Fruit fly (Drosophila melanogaster) whole organism, embryonic: ENCODE results near the gene da.

Experiments used
- CG11085 ChIP-seq: fragments of 200-800 bp; sonication (Bioruptor generic); IDR thresholded peaks from 2 replicates; pipeline ENCODE4 v1.3.6; 2022; ENCODE audit warnings: missing biosample characterization, missing genetic modification characterization
- CG11093 ChIP-seq: fragments of 200-800 bp; sonication (Bioruptor generic); IDR thresholded peaks from 3 replicates; pipeline ENCODE4 v1.3.6; 2022; ENCODE audit warnings: missing biosample characterization, missing genetic modification characterization
- CG11560 ChIP-seq: fragments of 200-800 bp; sonication (Bioruptor generic); IDR thresholded peaks from 3 replicates; pipeline ENCODE4 v1.3.6; 2022; ENCODE audit warnings: missing biosample characterization, missing genetic modification characterization
- CG12942 ChIP-seq: fragments of 200-800 bp; sonication (Bioruptor generic); optimal IDR thresholded peaks from 3 replicates; lab custom pipeline; 2016; ENCODE audit warnings: missing biosample characterization, missing genetic modification characterization
- CG13287 ChIP-seq: fragments of 200-800 bp; sonication (Bioruptor generic); IDR thresholded peaks from 2 replicates; pipeline ENCODE4 v1.3.6; 2022; ENCODE audit warnings: missing biosample characterization, missing genetic modification characterization; ENCODE audit not compliant: partially characterized antibody
- CG14014 ChIP-seq: fragments of 200-800 bp; sonication (Bioruptor generic); IDR thresholded peaks from 2 replicates; pipeline ENCODE4 v1.3.6; 2022; ENCODE audit warnings: missing biosample characterization, missing genetic modification characterization
- CG14441 ChIP-seq: fragments of 200-800 bp; sonication (Bioruptor generic); IDR thresholded peaks from 2 replicates; pipeline ENCODE4 v1.3.6; 2022; ENCODE audit warnings: missing biosample characterization, missing genetic modification characterization
- CG14710 ChIP-seq: fragments of 200-800 bp; sonication (Bioruptor generic); optimal IDR thresholded peaks from 3 replicates; lab custom pipeline; 2019; ENCODE audit warnings: missing biosample characterization, mild to moderate bottlenecking, missing genetic modification characterization, moderate library complexity
- CG16779 ChIP-seq: fragments of 200-800 bp; sonication (Bioruptor generic); IDR thresholded peaks from 2 replicates; pipeline ENCODE4 v1.3.6; 2022; ENCODE audit warnings: missing biosample characterization, missing genetic modification characterization
- CG17328 ChIP-seq: fragments of 200-800 bp; sonication (Bioruptor generic); IDR thresholded peaks from 2 replicates; pipeline ENCODE4 v1.3.6; 2022; ENCODE audit warnings: missing biosample characterization, missing genetic modification characterization
- CG18476 ChIP-seq: fragments of 200-800 bp; sonication (Bioruptor generic); optimal IDR thresholded peaks from 2 replicates; lab custom pipeline; 2016; ENCODE audit warnings: missing biosample characterization, mild to moderate bottlenecking, missing genetic modification characterization
- CG2678 ChIP-seq: fragments of 200-800 bp; sonication (Bioruptor generic); optimal IDR thresholded peaks from 3 replicates; lab custom pipeline; 2019; ENCODE audit warnings: missing biosample characterization, mild to moderate bottlenecking, missing genetic modification characterization, moderate library complexity
- CG3065 ChIP-seq: fragments of 200-800 bp; sonication (Bioruptor generic); optimal IDR thresholded peaks from 2 replicates; lab custom pipeline; 2016; ENCODE audit warnings: missing biosample characterization, missing genetic modification characterization
- CG31224 ChIP-seq: fragments of 200-800 bp; sonication (Bioruptor generic); IDR thresholded peaks from 2 replicates; pipeline ENCODE4 v1.3.6; 2022; ENCODE audit warnings: missing biosample characterization, missing genetic modification characterization
- CG31365 ChIP-seq: fragments of 200-800 bp; sonication (Bioruptor generic); optimal IDR thresholded peaks from 2 replicates; lab custom pipeline; 2018; ENCODE audit warnings: missing biosample characterization, mild to moderate bottlenecking, missing genetic modification characterization
- CG3407 ChIP-seq: fragments of 200-800 bp; sonication (Bioruptor generic); optimal IDR thresholded peaks from 2 replicates; lab custom pipeline; 2018; ENCODE audit warnings: missing biosample characterization, mild to moderate bottlenecking, missing genetic modification characterization
- CG6272 ChIP-seq: fragments of 200-800 bp; sonication (Bioruptor generic); IDR thresholded peaks from 2 replicates; pipeline ENCODE4 v1.3.6; 2022; ENCODE audit warnings: missing biosample characterization, missing genetic modification characterization
- CG7372 ChIP-seq: fragments of 200-800 bp; sonication (Bioruptor generic); IDR thresholded peaks from 2 replicates; pipeline ENCODE4 v1.3.6; 2022; ENCODE audit warnings: missing biosample characterization, missing genetic modification characterization
- CG7987 ChIP-seq: fragments of 200-800 bp; sonication (Bioruptor generic); optimal IDR thresholded peaks from 2 replicates; lab custom pipeline; 2018; ENCODE audit warnings: missing biosample characterization, mild to moderate bottlenecking, missing genetic modification characterization, moderate library complexity
- CG8924 ChIP-seq: fragments of 200-800 bp; optimal IDR thresholded peaks from 3 replicates; lab custom pipeline; 2019; ENCODE audit warnings: missing biosample characterization, mild to moderate bottlenecking, missing genetic modification characterization, moderate library complexity
- CG8944 ChIP-seq: fragments of 200-800 bp; sonication (Bioruptor generic); optimal IDR thresholded peaks from 3 replicates; lab custom pipeline; 2016; ENCODE audit warnings: missing biosample characterization, missing genetic modification characterization
- Camta ChIP-seq: fragments of 200-800 bp; sonication (Bioruptor generic); optimal IDR thresholded peaks from 2 replicates; lab custom pipeline; 2016; ENCODE audit warnings: missing biosample characterization, missing genetic modification characterization
- Elba2 ChIP-seq: fragments of 200-800 bp; sonication (Bioruptor generic); optimal IDR thresholded peaks from 3 replicates; lab custom pipeline; 2016; ENCODE audit warnings: missing biosample characterization, missing genetic modification characterization
- H15 ChIP-seq: fragments of 200-800 bp; sonication (Bioruptor generic); IDR thresholded peaks from 3 replicates; pipeline ENCODE4 v1.3.6; 2022; ENCODE audit warnings: missing biosample characterization, missing genetic modification characterization
- Hr78 ChIP-seq, 2 experiments: fragments of 200-800 bp in 1 of 2; fragments of >200 bp in 1 of 2; sonication (Bioruptor generic) in 1 of 2; optimal IDR thresholded peaks; 2 replicates each; lab custom pipeline; 2017 to 2019; ENCODE audit warnings: missing biosample characterization in 2 of 2, missing genetic modification characterization in 2 of 2, mild to moderate bottlenecking in 1 of 2, moderate library complexity in 1 of 2
- NK7.1 ChIP-seq: fragments of 200-800 bp; sonication (Bioruptor generic); optimal IDR thresholded peaks from 3 replicates; lab custom pipeline; 2016; ENCODE audit warnings: missing biosample characterization, missing genetic modification characterization
- Poxn ChIP-seq: fragments of 200-800 bp; sonication (Bioruptor generic); IDR thresholded peaks from 2 replicates; pipeline ENCODE4 v1.3.6; 2022; ENCODE audit warnings: missing biosample characterization, missing genetic modification characterization
- Ravus ChIP-seq: fragments of 200-800 bp; sonication (Bioruptor generic); IDR thresholded peaks from 2 replicates; pipeline ENCODE4 v1.3.6; 2022; ENCODE audit warnings: missing biosample characterization, missing genetic modification characterization
- Sox102F ChIP-seq: fragments of 200-800 bp; sonication (Bioruptor generic); optimal IDR thresholded peaks from 2 replicates; lab custom pipeline; 2018; ENCODE audit warnings: missing biosample characterization, mild to moderate bottlenecking, missing genetic modification characterization, moderate library complexity
- ac ChIP-seq: fragments of 200-800 bp; sonication (Bioruptor generic); optimal IDR thresholded peaks from 3 replicates; lab custom pipeline; 2017; ENCODE audit warnings: missing biosample characterization, mild to moderate bottlenecking, missing genetic modification characterization
- aop ChIP-seq: fragments of 200-800 bp; sonication (Bioruptor generic); IDR thresholded peaks from 2 replicates; pipeline ENCODE4 v1.3.6; 2022; ENCODE audit warnings: missing biosample characterization, missing genetic modification characterization
- caup ChIP-seq: fragments of 200-800 bp; sonication (Bioruptor generic); optimal IDR thresholded peaks from 3 replicates; lab custom pipeline; 2017; ENCODE audit warnings: missing biosample characterization, mild to moderate bottlenecking, missing genetic modification characterization, moderate library complexity; ENCODE audit not compliant: severe bottlenecking
- chn ChIP-seq: fragments of 200-800 bp; sonication (Bioruptor generic); optimal IDR thresholded peaks from 2 replicates; lab custom pipeline; 2016; ENCODE audit warnings: missing biosample characterization, missing genetic modification characterization
- dimm ChIP-seq: fragments of 200-800 bp; sonication (Bioruptor generic); IDR thresholded peaks from 2 replicates; pipeline ENCODE4 v1.3.6; 2022; ENCODE audit warnings: missing biosample characterization, missing genetic modification characterization
- ems ChIP-seq: fragments of 200-800 bp; sonication (Bioruptor generic); optimal IDR thresholded peaks from 3 replicates; lab custom pipeline; 2016; ENCODE audit warnings: missing biosample characterization, missing genetic modification characterization
- fd64A ChIP-seq: fragments of 200-800 bp; sonication (Bioruptor generic); optimal IDR thresholded peaks from 3 replicates; lab custom pipeline; 2018; ENCODE audit warnings: missing biosample characterization, mild to moderate bottlenecking, missing genetic modification characterization
- gsb ChIP-seq: fragments of 200-800 bp; sonication (Bioruptor generic); IDR thresholded peaks from 2 replicates; pipeline ENCODE4 v1.3.6; 2022; ENCODE audit warnings: missing biosample characterization, missing genetic modification characterization
- h ChIP-seq: fragments of >200 bp; optimal IDR thresholded peaks from 2 replicates; lab custom pipeline; 2017
- hkb ChIP-seq, 2 experiments: fragments of 200-800 bp in 1 of 2; fragments of >200 bp in 1 of 2; sonication (Bioruptor generic) in 1 of 2; IDR thresholded peaks in 1 of 2; optimal IDR thresholded peaks in 1 of 2; 2 replicates each; pipeline versions ENCODE4 v1.3.6 to Lab custom; 2017 to 2022; ENCODE audit warnings: missing biosample characterization in 1 of 2, missing genetic modification characterization in 1 of 2
- insv ChIP-seq, 2 experiments: fragments of 200-800 bp; sonication (Bioruptor generic); optimal IDR thresholded peaks; 3 replicates each; lab custom pipeline; 2016 to 2018; ENCODE audit warnings: missing biosample characterization in 2 of 2, missing genetic modification characterization in 2 of 2
- klu ChIP-seq: fragments of 200-800 bp; sonication (Bioruptor generic); IDR thresholded peaks from 2 replicates; pipeline ENCODE4 v1.3.6; 2022; ENCODE audit warnings: missing biosample characterization, missing genetic modification characterization
- lab ChIP-seq: fragments of 200-800 bp; sonication (Bioruptor generic); optimal IDR thresholded peaks from 3 replicates; lab custom pipeline; 2017; ENCODE audit warnings: missing biosample characterization, missing genetic modification characterization, mild to moderate bottlenecking, moderate library complexity, missing genetic modification reagents
- mirr ChIP-seq: fragments of 200-800 bp; sonication (Bioruptor generic); optimal IDR thresholded peaks from 3 replicates; lab custom pipeline; 2018; ENCODE audit warnings: missing biosample characterization, mild to moderate bottlenecking, missing genetic modification characterization
- nmo ChIP-seq: fragments of 200-800 bp; sonication (Bioruptor generic); optimal IDR thresholded peaks from 2 replicates; lab custom pipeline; 2018; ENCODE audit warnings: missing biosample characterization, mild to moderate bottlenecking, missing genetic modification characterization, moderate library complexity
- p53 ChIP-seq: fragments of 200-800 bp; sonication (Bioruptor generic); optimal IDR thresholded peaks from 2 replicates; lab custom pipeline; 2016; ENCODE audit warnings: missing biosample characterization, missing genetic modification characterization
- pros ChIP-seq: fragments of 200-800 bp; sonication (Bioruptor generic); optimal IDR thresholded peaks from 3 replicates; lab custom pipeline; 2019; ENCODE audit warnings: missing biosample characterization, mild to moderate bottlenecking, missing genetic modification characterization, moderate library complexity
- ranshi ChIP-seq: fragments of 200-800 bp; sonication (Bioruptor generic); IDR thresholded peaks from 2 replicates; pipeline ENCODE4 v1.3.6; 2022; ENCODE audit warnings: missing biosample characterization, missing genetic modification characterization
- sisA ChIP-seq: fragments of 200-800 bp; sonication (Bioruptor generic); IDR thresholded peaks from 2 replicates; pipeline ENCODE4 v1.3.6; 2022; ENCODE audit warnings: missing biosample characterization, missing genetic modification characterization
- ttk ChIP-seq: fragments of 200-800 bp; sonication (Bioruptor generic); IDR thresholded peaks from 2 replicates; pipeline ENCODE4 v2.1.2; 2022; ENCODE audit warnings: missing biosample characterization, missing genetic modification characterization
- unc-4 ChIP-seq: fragments of 200-800 bp; sonication (Bioruptor generic); IDR thresholded peaks from 2 replicates; pipeline ENCODE4 v1.3.6; 2022; ENCODE audit warnings: missing biosample characterization, missing genetic modification characterization; ENCODE audit not compliant: partially characterized antibody

The da gene

DNA sequence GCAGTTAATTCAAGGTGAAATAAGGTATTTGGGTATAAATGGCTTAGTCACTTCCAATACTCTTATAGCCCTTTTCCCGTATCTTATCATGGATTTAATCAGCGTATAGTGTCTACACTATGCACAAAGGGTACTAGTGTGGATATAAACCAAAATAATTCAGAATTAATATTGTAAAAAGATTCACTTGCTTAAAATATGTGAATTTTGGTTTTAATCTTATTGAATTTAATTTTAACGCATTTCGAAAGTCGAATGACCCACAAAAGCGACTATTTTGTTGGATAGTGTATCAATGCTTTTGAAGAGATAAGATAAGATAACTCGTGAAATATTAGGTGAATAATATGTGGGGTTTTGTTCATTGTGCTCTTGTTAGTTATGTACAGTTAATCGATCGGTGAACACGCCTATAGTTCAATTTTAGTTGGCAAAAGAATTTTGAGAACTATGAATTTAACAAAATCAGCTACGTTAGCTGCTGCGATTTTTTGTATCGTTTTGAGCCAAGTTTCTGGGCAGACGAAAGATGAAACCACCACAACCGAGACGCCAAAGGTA, 5.9 kb upstream of the da start, which contains the start of gene CG5096 (continued):
- peak; percentile 72; the same call in 1 of the 2 replicates for TF ChIP-seq sisA (GFP tag; lab: Robert Waterston, UW)
- peak; percentile 52; the same call in 1 of the 2 replicates for TF ChIP-seq Poxn (GFP tag; lab: Robert Waterston, UW)
- peak; percentile 55 for TF ChIP-seq chn (GFP tag; lab: Kevin White, UChicago)
- TF ChIP-seq unc-4, result no peak
- TF ChIP-seq Elba2 (GFP tag; lab: Kevin White, UChicago), result no peak
- no peak for TF ChIP-seq hkb (optimal IDR thresholded peaks at IDR 0.05; lab: Kevin White, UChicago)
- TF ChIP-seq hkb (GFP tag; IDR thresholded peaks at IDR 0.05; lab: Robert Waterston, UW), result peak; percentile 96
- peak; percentile 88 for TF ChIP-seq nmo
- TF ChIP-seq CG18476, result peak; percentile 84
- peak; percentile 43 for TF ChIP-seq CG8944 (GFP tag; lab: Kevin White, UChicago)
- peak; percentile 91 for TF ChIP-seq Sox102F
- peak; percentile 97 for TF ChIP-seq lab
- no peak for TF ChIP-seq pros (GFP tag; lab: Kevin White, UChicago)
- TF ChIP-seq klu (GFP tag; lab: Robert Waterston, UW), result peak; percentile 71
- TF ChIP-seq CG11085 (GFP tag; lab: Robert Waterston, UW), result peak; percentile 83
- peak; percentile 91; the same call in 1 of the 2 replicates for TF ChIP-seq ranshi (GFP tag; lab: Robert Waterston, UW)
- TF ChIP-seq CG17328 (GFP tag; lab: Robert Waterston, UW), result peak; percentile 83
- TF ChIP-seq CG14014 (GFP tag; lab: Robert Waterston, UW), result peak; percentile 92
- no peak for TF ChIP-seq fd64A (GFP tag; lab: Kevin White, UChicago)
- TF ChIP-seq gsb (GFP tag; lab: Robert Waterston, UW), result peak; percentile 84
- no peak; the same call in 1 of the 2 replicates for TF ChIP-seq dimm (GFP tag; lab: Robert Waterston, UW)
- no peak for TF ChIP-seq p53 (GFP tag; lab: Kevin White, UChicago)
- peak; percentile 97 for TF ChIP-seq CG2678
- peak; percentile 81 for TF ChIP-seq ems (GFP tag; lab: Kevin White, UChicago)
- peak; percentile 76 for TF ChIP-seq CG12942 (GFP tag; lab: Kevin White, UChicago)
- TF ChIP-seq ac (GFP tag; lab: Kevin White, UChicago), result no peak
- peak; percentile 72; the same call in 1 of the 2 replicates for TF ChIP-seq CG31224 (GFP tag; lab: Robert Waterston, UW)
- peak in 1 of 2 experiments; percentile 12 for TF ChIP-seq insv (GFP tag; optimal IDR thresholded peaks at IDR 0.05; lab: Kevin White, UChicago)
- no peak for TF ChIP-seq CG13287 (GFP tag; lab: Robert Waterston, UW)
- TF ChIP-seq h (lab: Kevin White, UChicago), result no peak
- TF ChIP-seq CG11093 (GFP tag; lab: Robert Waterston, UW), result peak; percentile 65; the same call in 1 of the 3 replicates
- peak; percentile 82; the same call in 1 of the 2 replicates for TF ChIP-seq ttk (GFP tag; lab: Robert Waterston, UW)
- 0 out of 2 replicates have a peak, but pooled peaks have one; percentile 60 for TF ChIP-seq CG16779 (GFP tag; lab: Robert Waterston, UW)
- TF ChIP-seq CG11560 (tag; lab: Robert Waterston, UW), result no peak
- TF ChIP-seq CG7372 (GFP tag; lab: Robert Waterston, UW), result peak; percentile 81
- TF ChIP-seq CG8924, result peak; percentile 94
- peak; percentile 92 for TF ChIP-seq CG14441 (GFP tag; lab: Robert Waterston, UW)
- TF ChIP-seq mirr (GFP tag; lab: Kevin White, UChicago), result peak; percentile 91
- no peak for TF ChIP-seq Hr78 (GFP tag; optimal IDR thresholded peaks at IDR 0.05; lab: Kevin White, UChicago)
- TF ChIP-seq CG7987 (GFP tag; lab: Kevin White, UChicago), result peak; percentile 80
- TF ChIP-seq Ravus (GFP tag; lab: Robert Waterston, UW), result peak; percentile 60
- peak; percentile 71 for TF ChIP-seq CG31365
- TF ChIP-seq aop, result no peak
- TF ChIP-seq caup (GFP tag; lab: Kevin White, UChicago), result peak; percentile 93
- peak; percentile 49 for TF ChIP-seq CG3407 (GFP tag; lab: Kevin White, UChicago)
- TF ChIP-seq CG14710 (tag; lab: Kevin White, UChicago), result peak; percentile 67
- TF ChIP-seq NK7.1, result peak; percentile 52
- peak; percentile 81 for TF ChIP-seq CG6272 (GFP tag; lab: Robert Waterston, UW)
- TF ChIP-seq H15 (GFP tag; lab: Robert Waterston, UW), result peak; percentile 82; the same call in 2 of the 3 replicates
- peak; percentile 78 for TF ChIP-seq Camta (GFP tag; lab: Kevin White, UChicago)
- peak; percentile 32 for TF ChIP-seq CG3065
